Fruit fly (Drosophila melanogaster): ENCODE data around the gene CG14395.
A peak's percentile ranks its signal among the peaks of the same experiment; 100 is the strongest.

dm6 chr3R:12647954-12648353, 14.7 kb upstream of the CG14395 start, which contains the start of gene Dtg:
- peak in 1 of 2 experiments; percentile 30 for TF ChIP-seq EcR (GFP tag; optimal IDR thresholded peaks at IDR 0.05)
- no peak for TF ChIP-seq CG8478 (optimal IDR thresholded peaks at IDR 0.05)
- TF ChIP-seq psq (optimal IDR thresholded peaks at IDR 0.05) = no peak
- no peak for TF ChIP-seq pan (optimal IDR thresholded peaks at IDR 0.05)
- no peak for TF ChIP-seq Dll (optimal IDR thresholded peaks at IDR 0.05)
- TF ChIP-seq usp (GFP tag; optimal IDR thresholded peaks at IDR 0.05) = no peak
